Worm (Caenorhabditis elegans): Measurements from ENCODE around the gene C16C8.12.
A peak's percentile ranks its signal among the peaks of the same experiment; 100 is the strongest.
"Not testable (repeated sequence)": the region's sequence is repeated elsewhere in the genome, so short reads cannot be mapped to it uniquely, and the experiment has no call there.

The C16C8.12 gene

ce11 chrII:3446647-3447046 is 5.9 kb upstream of the C16C8.12 start, which contains the start of the genes C16C8.20 and gldi-6 (continued):
- TF ChIP-seq madf-10 (tag; optimal IDR thresholded peaks at IDR 0.05) (no peak), nhr-179 (tag; optimal IDR thresholded peaks at IDR 0.05) (no peak)

ce11 chrII:3447906-3448305 is 4.6 kb upstream of the C16C8.12 start, which contains the start of gene C16C8.21:
Gene C16C8.21 (plus strand): TSS chrII:3448206.
- no peak for TF ChIP-seq gei-17 (GFP tag; optimal IDR thresholded peaks at IDR 0.05)
- no peak for TF ChIP-seq attf-3 (GFP tag; conservative IDR thresholded peaks at IDR 0.05)
- no peak for TF ChIP-seq ccch-3 (GFP tag; optimal IDR thresholded peaks at IDR 0.05)
- no peak for TF ChIP-seq nhr-80 (tag; optimal IDR thresholded peaks at IDR 0.05)

ce11 chrII:3448776-3449280 is 3.7 kb upstream of the C16C8.12 start, which contains the start of gene C16C8.25:
Gene C16C8.25 (plus strand): TSS chrII:3449230.
- TF ChIP-seq madf-10 (tag; optimal IDR thresholded peaks at IDR 0.05) (no peak), lsl-1 (GFP tag; optimal IDR thresholded peaks at IDR 0.05) (peak; percentile 72), D2030.7 (GFP tag; IDR thresholded peaks at IDR 0.05) (0 out of 2 replicates have a peak, but pooled peaks have one; percentile 33), madf-6 (GFP tag; IDR thresholded peaks at IDR 0.05) (peak; percentile 60; the same call in 1 of the 2 replicates)

- TF ChIP-seq lir-1 (GFP tag; conservative IDR thresholded peaks at IDR 0.05); xnd-1 (tag; optimal IDR thresholded peaks at IDR 0.05); nfya-2 (GFP tag; IDR thresholded peaks at IDR 0.05): not testable (repeated sequence)
These were observed 3.0 kb upstream of the C16C8.12 start, which contains the start of gene C16C8.14 for ce11 chrII:3449514-3449913. Gene C16C8.14 (plus strand): TSS chrII:3449814.

ce11 chrII:3453521-3453920 is 1.0 kb downstream of the C16C8.12 start, which contains the start of gene C16C8.11:
Gene C16C8.11 (plus strand): TSS chrII:3453708.
- TF ChIP-seq mes-4 (tag; optimal IDR thresholded peaks at IDR 0.05) (no peak), lsl-1 (GFP tag; optimal IDR thresholded peaks at IDR 0.05) (peak; percentile 80), madf-3 (GFP tag; IDR thresholded peaks at IDR 0.05) (no peak), madf-6 (GFP tag; IDR thresholded peaks at IDR 0.05) (peak; percentile 51; the same call in 1 of the 2 replicates), tbp1 (GFP tag; optimal IDR thresholded peaks at IDR 0.05) (no peak), xnd-1 (tag; optimal IDR thresholded peaks at IDR 0.05) (peak; percentile 7), hlh-26 (GFP tag; conservative IDR thresholded peaks at IDR 0.05) (no peak), F33H1.4 (GFP tag; IDR thresholded peaks at IDR 0.05) (0 out of 2 replicates have a peak, but pooled peaks have one; percentile 25), athp-1 (tag; optimal IDR thresholded peaks at IDR 0.05) (peak; percentile 20)

- TF ChIP-seq rcor-1 (GFP tag; IDR thresholded peaks at IDR 0.05) (no peak), K11D2.4 (GFP tag; IDR thresholded peaks at IDR 0.05) (no peak), dpff-1 (tag; optimal IDR thresholded peaks at IDR 0.05) (no peak), snpc-1.1 (tag; optimal IDR thresholded peaks at IDR 0.05; ENCODE audit: insufficient read depth) (no peak), madf-8 (GFP tag; conservative IDR thresholded peaks at IDR 0.05) (no peak), bed-2 (GFP tag; IDR thresholded peaks at IDR 0.05) (no peak), lsl-1 (GFP tag; optimal IDR thresholded peaks at IDR 0.05) (no peak), Y53G8AR.9 (GFP tag; conservative IDR thresholded peaks at IDR 0.05) (no peak), madf-3 (GFP tag; IDR thresholded peaks at IDR 0.05) (no peak), B0019.2 (GFP tag; conservative IDR thresholded peaks at IDR 0.05) (no peak), dox-1 (GFP tag; IDR thresholded peaks at IDR 0.05) (no peak), attf-5 (GFP tag; optimal IDR thresholded peaks at IDR 0.05) (no peak), mcd-1 (GFP tag; IDR thresholded peaks at IDR 0.05) (no peak)
These were observed 5.7 kb downstream of the C16C8.12 start, which contains the start of the genes C16C8.26 and C16C8.19 for ce11 chrII:3458209-3458608. Gene C16C8.26 (minus strand): TSS chrII:3458309. Gene C16C8.19 (plus strand): TSS chrII:3458487.
